Worm (Caenorhabditis elegans): ENCODE data around the gene mnr-1.

ce11 chrV:20654350-20654749 lies at the start of gene mnr-1:
- TF ChIP-seq nhr-28 (tag; optimal IDR thresholded peaks at IDR 0.05) (no peak), ztf-11 (tag; optimal IDR thresholded peaks at IDR 0.05) (no peak), mep-1 (tag; optimal IDR thresholded peaks at IDR 0.05) (no peak), ceh-43 (GFP tag; optimal IDR thresholded peaks at IDR 0.05) (no peak), lin-13 (tag; optimal IDR thresholded peaks at IDR 0.05) (no peak), lsy-2 (tag; optimal IDR thresholded peaks at IDR 0.05) (no peak), unc-62 (GFP tag; optimal IDR thresholded peaks at IDR 0.05) (no peak), pha-4 (tag; optimal IDR thresholded peaks at IDR 0.05) (no peak), lin-32 (GFP tag; optimal IDR thresholded peaks at IDR 0.05) (no peak), ces-1 (GFP tag; optimal IDR thresholded peaks at IDR 0.05) (no peak), ceh-39 (tag; optimal IDR thresholded peaks at IDR 0.05) (no peak), M03D4.4 (tag; optimal IDR thresholded peaks at IDR 0.05) (no peak), snpc-4 (tag; optimal IDR thresholded peaks at IDR 0.05) (no peak)
